Worm (Caenorhabditis elegans) whole organism, mixed stage, embryonic: Measurements from ENCODE around the gene C42C1.12.

ENCODE experiments used
- M03D4.4 ChIP-seq: sonication (generic microtip); optimal IDR thresholded peaks from 2 replicates; lab custom pipeline; 2017; ENCODE audit warnings: mild to moderate bottlenecking, missing genetic modification characterization, missing compliant biosample characterization
- bed-3 ChIP-seq: fragments of 200-800 bp; sonication (Bioruptor generic); optimal IDR thresholded peaks from 3 replicates; lab custom pipeline; 2018; ENCODE audit warnings: mild to moderate bottlenecking, missing genetic modification characterization, moderate library complexity, missing compliant biosample characterization
- blmp-1 ChIP-seq: fragments of 150-350 bp; optimal IDR thresholded peaks from 2 replicates; lab custom pipeline; 2014; ENCODE audit warnings: missing biosample characterization, missing genetic modification characterization
- ceh-39 ChIP-seq: fragments of 150-350 bp; optimal IDR thresholded peaks from 2 replicates; lab custom pipeline; 2014; ENCODE audit warnings: missing biosample characterization, missing genetic modification characterization
- ceh-43 ChIP-seq: fragments of 200-800 bp; sonication (Bioruptor generic); optimal IDR thresholded peaks from 2 replicates; lab custom pipeline; 2018; ENCODE audit warnings: mild to moderate bottlenecking, missing genetic modification characterization, moderate library complexity, missing compliant biosample characterization
- ceh-83 ChIP-seq: fragments of 200-800 bp; sonication (Bioruptor generic); optimal IDR thresholded peaks from 2 replicates; lab custom pipeline; 2018; ENCODE audit warnings: mild to moderate bottlenecking, missing genetic modification characterization, missing compliant biosample characterization
- ces-1 ChIP-seq: fragments of 150-350 bp; optimal IDR thresholded peaks from 2 replicates; lab custom pipeline; 2014; ENCODE audit warnings: missing biosample characterization, missing genetic modification reagents, missing genetic modification characterization
- drap-1 ChIP-seq: fragments of 200-800 bp; sonication (Bioruptor generic); optimal IDR thresholded peaks from 3 replicates; lab custom pipeline; 2018; ENCODE audit warnings: mild to moderate bottlenecking, missing genetic modification characterization, missing compliant biosample characterization
- elt-1 ChIP-seq: sonication (generic microtip); optimal IDR thresholded peaks from 2 replicates; lab custom pipeline; 2017; ENCODE audit warnings: missing genetic modification characterization, mild to moderate bottlenecking, missing compliant biosample characterization, antibody characterized with exemption, moderate library complexity, borderline replicate concordance; ENCODE audit not compliant: insufficient read depth
- flh-1 ChIP-seq: fragments of 200-800 bp; sonication (Bioruptor generic); optimal IDR thresholded peaks from 2 replicates; lab custom pipeline; 2018; ENCODE audit warnings: mild to moderate bottlenecking, missing genetic modification characterization, moderate library complexity, missing compliant biosample characterization
- hlh-1 ChIP-seq: fragments of 150-350 bp; optimal IDR thresholded peaks from 2 replicates; lab custom pipeline; 2014; ENCODE audit warnings: missing biosample characterization, missing genetic modification reagents, missing genetic modification characterization
- lin-13 ChIP-seq: fragments of 150-350 bp; optimal IDR thresholded peaks from 2 replicates; lab custom pipeline; 2014; ENCODE audit warnings: missing biosample characterization, missing genetic modification characterization
- lin-32 ChIP-seq: fragments of 200-800 bp; sonication (Bioruptor generic); optimal IDR thresholded peaks from 2 replicates; lab custom pipeline; 2018; ENCODE audit warnings: mild to moderate bottlenecking, missing genetic modification characterization, missing compliant biosample characterization
- mls-2 ChIP-seq: sonication (generic microtip); optimal IDR thresholded peaks from 2 replicates; lab custom pipeline; 2016; ENCODE audit warnings: mild to moderate bottlenecking, missing genetic modification characterization, moderate library complexity, missing compliant biosample characterization
- nhr-12 ChIP-seq: fragments of 150-350 bp; optimal IDR thresholded peaks from 2 replicates; lab custom pipeline; 2014; ENCODE audit warnings: missing biosample characterization, missing genetic modification characterization
- nhr-2 ChIP-seq: fragments of 150-350 bp; optimal IDR thresholded peaks from 2 replicates; lab custom pipeline; 2014; ENCODE audit warnings: missing biosample characterization, missing genetic modification characterization
- nhr-237 ChIP-seq: fragments of 150-350 bp; optimal IDR thresholded peaks from 2 replicates; lab custom pipeline; 2014; ENCODE audit warnings: missing biosample characterization, missing genetic modification characterization
- nhr-28 ChIP-seq: fragments of 150-350 bp; optimal IDR thresholded peaks from 2 replicates; lab custom pipeline; 2014; ENCODE audit warnings: missing biosample characterization, missing genetic modification characterization
- pha-4 ChIP-seq: fragments of 150-350 bp; optimal IDR thresholded peaks from 2 replicates; lab custom pipeline; 2018; ENCODE audit warnings: missing biosample characterization, missing genetic modification reagents, missing genetic modification characterization
- sem-2 ChIP-seq: fragments of 200-800 bp; sonication (Bioruptor generic); optimal IDR thresholded peaks from 2 replicates; lab custom pipeline; 2018; ENCODE audit warnings: mild to moderate bottlenecking, missing genetic modification characterization, missing compliant biosample characterization
- snpc-4 ChIP-seq: fragments of 150-350 bp; optimal IDR thresholded peaks from 2 replicates; lab custom pipeline; 2014; ENCODE audit warnings: missing biosample characterization, missing genetic modification characterization
- tbx-8 ChIP-seq: fragments of 200-800 bp; sonication (Bioruptor generic); optimal IDR thresholded peaks from 2 replicates; lab custom pipeline; 2018; ENCODE audit warnings: mild to moderate bottlenecking, missing genetic modification characterization, moderate library complexity, missing compliant biosample characterization
- unc-120 ChIP-seq: sonication (generic microtip); optimal IDR thresholded peaks from 2 replicates; lab custom pipeline; 2017; ENCODE audit warnings: missing genetic modification characterization, missing compliant biosample characterization; ENCODE audit not compliant: poor library complexity, severe bottlenecking
- unc-39 ChIP-seq: fragments of 150-350 bp; optimal IDR thresholded peaks from 2 replicates; lab custom pipeline; 2014; ENCODE audit warnings: missing biosample characterization, missing genetic modification characterization
- unc-62 ChIP-seq: fragments of 150-350 bp; optimal IDR thresholded peaks from 2 replicates; lab custom pipeline; 2014; ENCODE audit warnings: missing biosample characterization, missing genetic modification reagents, missing genetic modification characterization
- zip-8 ChIP-seq: fragments of 150-350 bp; optimal IDR thresholded peaks from 2 replicates; lab custom pipeline; 2014; ENCODE audit warnings: missing biosample characterization, missing genetic modification characterization
- ztf-11 ChIP-seq: fragments of 150-350 bp; optimal IDR thresholded peaks from 2 replicates; lab custom pipeline; 2014; ENCODE audit warnings: missing biosample characterization, missing genetic modification characterization

The C42C1.12 gene

ce11 chrIV:12302885-12303284, 20.9 kb upstream of the C42C1.12 start:
- no peak for TF ChIP-seq bed-3
- TF ChIP-seq nhr-237, result no peak
- TF ChIP-seq nhr-2 (tag; lab: Kevin White, UChicago), result no peak
- no peak for TF ChIP-seq pha-4
- TF ChIP-seq ceh-39 (tag; lab: Kevin White, UChicago), result no peak
- no peak for TF ChIP-seq ztf-11 (tag; lab: Kevin White, UChicago)
- no peak for TF ChIP-seq nhr-12 (tag; lab: Kevin White, UChicago)
- TF ChIP-seq unc-62 (GFP tag; lab: Kevin White, UChicago), result no peak
- no peak for TF ChIP-seq sem-2

ce11 chrIV:12301161-12301560, 19.2 kb upstream of the C42C1.12 start, which contains the start of gene oac-59:
Gene oac-59 (minus strand): TSS chrIV:12301261.
- TF ChIP-seq mls-2 (tag; lab: Kevin White, UChicago) (no peak), drap-1 (no peak), nhr-12 (tag; lab: Kevin White, UChicago) (no peak), sem-2 (no peak), unc-39 (tag; lab: Kevin White, UChicago) (no peak)
- TF ChIP-seq, all 35 proteins: peak for 0

- TF ChIP-seq sem-2 (no peak), lin-13 (no peak), blmp-1 (tag; lab: Kevin White, UChicago) (no peak), nhr-2 (tag; lab: Kevin White, UChicago) (no peak), ceh-83 (GFP tag; lab: Kevin White, UChicago) (no peak), zip-8 (no peak), hlh-1 (tag; lab: Kevin White, UChicago) (no peak), lin-32 (GFP tag; lab: Kevin White, UChicago) (no peak), unc-62 (GFP tag; lab: Kevin White, UChicago) (no peak), unc-120 (tag; lab: Kevin White, UChicago) (no peak), M03D4.4 (tag; lab: Kevin White, UChicago) (no peak), nhr-28 (no peak), unc-39 (tag; lab: Kevin White, UChicago) (no peak), flh-1 (GFP tag; lab: Kevin White, UChicago) (no peak), ceh-43 (GFP tag; lab: Kevin White, UChicago) (no peak)
These were observed 8.7 kb upstream of the C42C1.12 start, which contains the start of gene C42C1.8 for ce11 chrIV:12290744-12291143. Gene C42C1.8 (plus strand): TSS chrIV:12291044.

ce11 chrIV:12289149-12289548, 7.1 kb upstream of the C42C1.12 start, which contains the start of gene C42C1.9:
Gene C42C1.9 (plus strand): TSS chrIV:12289449.
- TF ChIP-seq lin-13, result no peak
- no peak for TF ChIP-seq lin-32 (GFP tag; lab: Kevin White, UChicago)

- no peak for TF ChIP-seq lin-13
- no peak for TF ChIP-seq unc-39 (tag; lab: Kevin White, UChicago)
- TF ChIP-seq nhr-12 (tag; lab: Kevin White, UChicago), result no peak
- no peak for TF ChIP-seq ceh-43 (GFP tag; lab: Kevin White, UChicago)
- TF ChIP-seq elt-1 (tag; lab: Kevin White, UChicago), result no peak
- no peak for TF ChIP-seq drap-1
- no peak for TF ChIP-seq snpc-4 (tag; lab: Kevin White, UChicago)
- TF ChIP-seq ces-1, result no peak
- TF ChIP-seq nhr-28, result no peak
- TF ChIP-seq nhr-237, result no peak
- TF ChIP-seq ztf-11 (tag; lab: Kevin White, UChicago), result no peak
- TF ChIP-seq, all 35 proteins: peak for 0
These were observed 5.6 kb upstream of the C42C1.12 start, which contains the start of gene erl-1 for ce11 chrIV:12287628-12288027. Gene erl-1 (plus strand): TSS chrIV:12287928.

ce11 chrIV:12282873-12283272, 866 bp upstream of the C42C1.12 start, which contains the start of gene hpo-12:
Gene hpo-12 (plus strand): TSS chrIV:12283173.
- TF ChIP-seq lin-13, result no peak
- TF ChIP-seq sem-2, result no peak
- no peak for TF ChIP-seq tbx-8 (GFP tag; lab: Kevin White, UChicago)
- no peak for TF ChIP-seq nhr-2 (tag; lab: Kevin White, UChicago)
- TF ChIP-seq zip-8, result no peak
- TF ChIP-seq elt-1 (tag; lab: Kevin White, UChicago), result no peak
- TF ChIP-seq flh-1 (GFP tag; lab: Kevin White, UChicago), result no peak
- TF ChIP-seq drap-1, result no peak
- TF ChIP-seq bed-3, result no peak
- no peak for TF ChIP-seq ztf-11 (tag; lab: Kevin White, UChicago)
